Worm (Caenorhabditis elegans) whole organism, mixed stage, embryonic: Measurements from ENCODE around the gene C05A2.4.

Experiments
- M03D4.4 ChIP-seq: sonication (generic microtip); optimal IDR thresholded peaks from 2 replicates; lab custom pipeline; 2017; ENCODE audit warnings: mild to moderate bottlenecking, missing genetic modification characterization, missing compliant biosample characterization
- bed-3 ChIP-seq: fragments of 200-800 bp; sonication (Bioruptor generic); optimal IDR thresholded peaks from 3 replicates; lab custom pipeline; 2018; ENCODE audit warnings: mild to moderate bottlenecking, missing genetic modification characterization, moderate library complexity, missing compliant biosample characterization
- blmp-1 ChIP-seq: fragments of 150-350 bp; optimal IDR thresholded peaks from 2 replicates; lab custom pipeline; 2014; ENCODE audit warnings: missing biosample characterization, missing genetic modification characterization
- ceh-39 ChIP-seq: fragments of 150-350 bp; optimal IDR thresholded peaks from 2 replicates; lab custom pipeline; 2014; ENCODE audit warnings: missing biosample characterization, missing genetic modification characterization
- ceh-43 ChIP-seq: fragments of 200-800 bp; sonication (Bioruptor generic); optimal IDR thresholded peaks from 2 replicates; lab custom pipeline; 2018; ENCODE audit warnings: mild to moderate bottlenecking, missing genetic modification characterization, moderate library complexity, missing compliant biosample characterization
- ces-1 ChIP-seq: fragments of 150-350 bp; optimal IDR thresholded peaks from 2 replicates; lab custom pipeline; 2014; ENCODE audit warnings: missing biosample characterization, missing genetic modification reagents, missing genetic modification characterization
- drap-1 ChIP-seq: fragments of 200-800 bp; sonication (Bioruptor generic); optimal IDR thresholded peaks from 3 replicates; lab custom pipeline; 2018; ENCODE audit warnings: mild to moderate bottlenecking, missing genetic modification characterization, missing compliant biosample characterization
- elt-3 ChIP-seq: fragments of 150-350 bp; optimal IDR thresholded peaks from 2 replicates; lab custom pipeline; 2014; ENCODE audit warnings: missing biosample characterization, missing genetic modification characterization
- flh-1 ChIP-seq: fragments of 200-800 bp; sonication (Bioruptor generic); optimal IDR thresholded peaks from 2 replicates; lab custom pipeline; 2018; ENCODE audit warnings: mild to moderate bottlenecking, missing genetic modification characterization, moderate library complexity, missing compliant biosample characterization
- ham-2 ChIP-seq: fragments of 200-800 bp; sonication (Bioruptor generic); optimal IDR thresholded peaks from 2 replicates; lab custom pipeline; 2018; ENCODE audit warnings: mild to moderate bottlenecking, missing genetic modification characterization, missing compliant biosample characterization
- lin-13 ChIP-seq: fragments of 150-350 bp; optimal IDR thresholded peaks from 2 replicates; lab custom pipeline; 2014; ENCODE audit warnings: missing biosample characterization, missing genetic modification characterization
- lin-32 ChIP-seq: fragments of 200-800 bp; sonication (Bioruptor generic); optimal IDR thresholded peaks from 2 replicates; lab custom pipeline; 2018; ENCODE audit warnings: mild to moderate bottlenecking, missing genetic modification characterization, missing compliant biosample characterization
- mep-1 ChIP-seq: fragments of 150-350 bp; optimal IDR thresholded peaks from 2 replicates; lab custom pipeline; 2017; ENCODE audit warnings: missing biosample characterization, missing genetic modification reagents, missing genetic modification characterization, inconsistent platforms
- mls-2 ChIP-seq: sonication (generic microtip); optimal IDR thresholded peaks from 2 replicates; lab custom pipeline; 2016; ENCODE audit warnings: mild to moderate bottlenecking, missing genetic modification characterization, moderate library complexity, missing compliant biosample characterization
- nhr-2 ChIP-seq: fragments of 150-350 bp; optimal IDR thresholded peaks from 2 replicates; lab custom pipeline; 2014; ENCODE audit warnings: missing biosample characterization, missing genetic modification characterization
- pha-4 ChIP-seq: fragments of 150-350 bp; optimal IDR thresholded peaks from 2 replicates; lab custom pipeline; 2018; ENCODE audit warnings: missing biosample characterization, missing genetic modification reagents, missing genetic modification characterization
- snpc-4 ChIP-seq: fragments of 150-350 bp; optimal IDR thresholded peaks from 2 replicates; lab custom pipeline; 2014; ENCODE audit warnings: missing biosample characterization, missing genetic modification characterization
- sptf-1 ChIP-seq: sonication (generic microtip); optimal IDR thresholded peaks from 2 replicates; lab custom pipeline; 2017; ENCODE audit warnings: mild to moderate bottlenecking, missing genetic modification characterization, moderate library complexity, missing compliant biosample characterization
- unc-120 ChIP-seq: sonication (generic microtip); optimal IDR thresholded peaks from 2 replicates; lab custom pipeline; 2017; ENCODE audit warnings: missing genetic modification characterization, missing compliant biosample characterization; ENCODE audit not compliant: poor library complexity, severe bottlenecking
- unc-39 ChIP-seq: fragments of 150-350 bp; optimal IDR thresholded peaks from 2 replicates; lab custom pipeline; 2014; ENCODE audit warnings: missing biosample characterization, missing genetic modification characterization
- ztf-11 ChIP-seq: fragments of 150-350 bp; optimal IDR thresholded peaks from 2 replicates; lab custom pipeline; 2014; ENCODE audit warnings: missing biosample characterization, missing genetic modification characterization

C05A2.4 gene

DNA sequence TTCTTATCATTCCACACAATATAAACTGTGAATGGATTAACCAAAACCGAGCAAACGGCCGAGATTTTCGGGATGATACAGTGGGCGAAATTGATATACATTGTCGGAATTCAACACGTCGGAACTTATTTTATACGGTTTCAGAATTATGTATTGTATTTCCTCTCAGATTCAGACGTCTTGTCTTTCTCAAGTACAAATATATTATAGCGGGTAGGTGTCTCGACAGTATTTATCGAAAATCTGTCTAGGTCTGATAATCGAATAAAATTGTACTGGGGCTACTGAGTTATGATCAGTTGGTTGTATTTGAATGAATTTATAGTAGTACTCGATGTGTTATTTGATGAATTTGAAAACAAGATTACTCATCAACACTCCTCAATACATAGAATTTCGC is 48.4 kb downstream of the C05A2.4 start, which contains the start of gene srj-22:
TSS of gene srj-22 (minus strand) at position 101 of the 400 bp plus-strand sequence.
- no peak for TF ChIP-seq unc-120 (tag; lab: Kevin White, UChicago)
- no peak for TF ChIP-seq mls-2 (tag; lab: Kevin White, UChicago)
- no peak for TF ChIP-seq mep-1 (tag; lab: Kevin White, UChicago)
- TF ChIP-seq drap-1 (GFP tag; lab: Kevin White, UChicago) = no peak
- no peak for TF ChIP-seq ceh-43 (GFP tag; lab: Kevin White, UChicago)
- TF ChIP-seq M03D4.4 (tag; lab: Kevin White, UChicago) = no peak
- no peak for TF ChIP-seq lin-32 (GFP tag; lab: Kevin White, UChicago)
- no peak for TF ChIP-seq nhr-2 (tag; lab: Kevin White, UChicago)
- no peak for TF ChIP-seq sptf-1 (tag; lab: Kevin White, UChicago)
- no peak for TF ChIP-seq snpc-4 (tag; lab: Kevin White, UChicago)
- TF ChIP-seq blmp-1 (tag; lab: Kevin White, UChicago) = no peak
- no peak for TF ChIP-seq ceh-39
- TF ChIP-seq bed-3 (GFP tag; lab: Kevin White, UChicago) = no peak

DNA sequence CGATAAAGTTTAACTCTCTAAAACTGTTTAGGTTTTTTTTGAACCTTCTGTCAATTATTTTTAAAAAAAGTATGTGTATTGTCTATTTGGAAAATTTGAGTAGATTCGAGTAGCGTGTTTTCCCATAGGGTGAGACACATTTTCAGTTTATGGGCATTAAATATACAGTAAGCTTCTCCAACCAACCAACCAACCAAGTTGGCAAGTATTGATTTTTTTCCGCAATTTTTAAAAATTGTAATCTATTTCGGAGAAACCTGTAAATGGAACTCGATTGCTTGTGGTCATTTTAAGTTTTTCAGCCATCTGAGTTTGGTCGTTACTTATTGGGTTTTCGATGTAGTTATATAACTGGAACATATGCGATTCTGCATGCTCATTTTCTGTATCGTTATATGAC is 49.8 kb downstream of the C05A2.4 start, which contains the start of gene srj-21:
TSS of gene srj-21 (plus strand) at position 301 of the 400 bp plus-strand sequence.
- TF ChIP-seq ceh-39 (no peak), flh-1 (GFP tag; lab: Kevin White, UChicago) (no peak), ces-1 (GFP tag; lab: Kevin White, UChicago) (no peak), mls-2 (tag; lab: Kevin White, UChicago) (no peak), lin-13 (tag; lab: Kevin White, UChicago) (no peak), ceh-43 (GFP tag; lab: Kevin White, UChicago) (no peak), nhr-2 (tag; lab: Kevin White, UChicago) (no peak), unc-39 (tag; lab: Kevin White, UChicago) (no peak), sptf-1 (tag; lab: Kevin White, UChicago) (no peak), ham-2 (GFP tag; lab: Kevin White, UChicago) (no peak), unc-120 (tag; lab: Kevin White, UChicago) (no peak), ztf-11 (tag; lab: Kevin White, UChicago) (no peak), pha-4 (tag; lab: Kevin White, UChicago) (no peak), elt-3 (tag; lab: Kevin White, UChicago) (no peak)
